Worm (Caenorhabditis elegans) whole organism, L2 larva: ENCODE results near the gene F26F4.12.

ENCODE experiments used
- Y55F3AM.14 ChIP-seq: fragments of 200-800 bp; sonication (Bioruptor generic); optimal IDR thresholded peaks from 2 replicates; lab custom pipeline; 2018; ENCODE audit warnings: mild to moderate bottlenecking, missing genetic modification characterization, missing compliant biosample characterization
- ceh-82 ChIP-seq: fragments of 150-350 bp; optimal IDR thresholded peaks from 2 replicates; lab custom pipeline; 2014; ENCODE audit warnings: missing biosample characterization, missing genetic modification characterization
- crh-2 ChIP-seq: sonication (generic microtip); optimal IDR thresholded peaks from 2 replicates; lab custom pipeline; 2017; ENCODE audit warnings: missing biosample characterization, missing genetic modification characterization
- dmd-4 ChIP-seq: sonication (generic microtip); optimal IDR thresholded peaks from 2 replicates; lab custom pipeline; 2017; ENCODE audit warnings: missing biosample characterization, missing genetic modification characterization
- elt-1 ChIP-seq: fragments of 150-350 bp; optimal IDR thresholded peaks from 2 replicates; lab custom pipeline; 2014; ENCODE audit warnings: missing biosample characterization, missing genetic modification characterization
- elt-3 ChIP-seq: sonication (generic microtip); optimal IDR thresholded peaks from 2 replicates; lab custom pipeline; 2017; ENCODE audit warnings: missing biosample characterization, missing genetic modification characterization
- fos-1 ChIP-seq: fragments of 150-350 bp; optimal IDR thresholded peaks from 2 replicates; lab custom pipeline; 2014; ENCODE audit warnings: missing biosample characterization, missing genetic modification characterization
- lsy-2 ChIP-seq, 2 experiments: fragments of 150-350 bp in 1 of 2; sonication (generic microtip) in 1 of 2; optimal IDR thresholded peaks; 2 replicates each; lab custom pipeline; 2014 to 2017; ENCODE audit warnings: missing biosample characterization in 2 of 2, missing genetic modification characterization in 2 of 2
- nhr-12 ChIP-seq: fragments of 150-350 bp; optimal IDR thresholded peaks from 2 replicates; lab custom pipeline; 2014; ENCODE audit warnings: missing biosample characterization, missing genetic modification characterization
- sma-3 ChIP-seq: sonication (generic microtip); optimal IDR thresholded peaks from 2 replicates; lab custom pipeline; 2016; ENCODE audit warnings: missing genetic modification reagents, missing genetic modification characterization, missing compliant biosample characterization
- unc-55 ChIP-seq: fragments of 150-350 bp; sonication (generic microtip); optimal IDR thresholded peaks from 3 replicates; lab custom pipeline; 2014; ENCODE audit warnings: missing biosample characterization, missing genetic modification reagents, missing genetic modification characterization
- ztf-11 ChIP-seq: sonication (generic microtip); optimal IDR thresholded peaks from 2 replicates; lab custom pipeline; 2017; ENCODE audit warnings: missing biosample characterization, missing genetic modification characterization

ce11 chrIII:4950345-4950744 lies 40.5 kb upstream of the F26F4.12 start:
- TF ChIP-seq ceh-82: no peak
- peak; percentile 22 for TF ChIP-seq crh-2 (tag; lab: Kevin White, UChicago)
- TF ChIP-seq elt-1 (tag; lab: Kevin White, UChicago): no peak
- TF ChIP-seq Y55F3AM.14 (GFP tag; lab: Kevin White, UChicago): no peak
- no peak for TF ChIP-seq dmd-4 (tag; lab: Kevin White, UChicago)
- TF ChIP-seq lsy-2 (tag; optimal IDR thresholded peaks at IDR 0.05; lab: Kevin White, UChicago): peak in 1 of 2 experiments; percentile 51
- no peak for TF ChIP-seq ztf-11 (tag; lab: Kevin White, UChicago)
- TF ChIP-seq nhr-12: no peak
- TF ChIP-seq sma-3 (GFP tag; lab: Kevin White, UChicago): no peak
- peak; percentile 65 for TF ChIP-seq unc-55 (GFP tag; lab: Kevin White, UChicago)
- TF ChIP-seq fos-1 (tag; lab: Kevin White, UChicago): no peak
- no peak for TF ChIP-seq elt-3
